Worm (Caenorhabditis elegans) whole organism, late embryonic: ENCODE results near the gene idpb-4.

ENCODE experiments used
- ama-1 ChIP-seq: fragments of 150-350 bp; optimal IDR thresholded peaks from 2 replicates; lab custom pipeline; 2014
- elt-2 ChIP-seq: sonication (generic microtip); optimal IDR thresholded peaks from 2 replicates; lab custom pipeline; 2016; ENCODE audit warnings: missing genetic modification reagents, missing genetic modification characterization, missing compliant biosample characterization
- hlh-30 ChIP-seq: sonication (generic microtip); optimal IDR thresholded peaks from 2 replicates; lab custom pipeline; 2017; ENCODE audit warnings: antibody characterized with exemption, missing genetic modification characterization, missing compliant biosample characterization; ENCODE audit not compliant: insufficient read depth

DNA sequence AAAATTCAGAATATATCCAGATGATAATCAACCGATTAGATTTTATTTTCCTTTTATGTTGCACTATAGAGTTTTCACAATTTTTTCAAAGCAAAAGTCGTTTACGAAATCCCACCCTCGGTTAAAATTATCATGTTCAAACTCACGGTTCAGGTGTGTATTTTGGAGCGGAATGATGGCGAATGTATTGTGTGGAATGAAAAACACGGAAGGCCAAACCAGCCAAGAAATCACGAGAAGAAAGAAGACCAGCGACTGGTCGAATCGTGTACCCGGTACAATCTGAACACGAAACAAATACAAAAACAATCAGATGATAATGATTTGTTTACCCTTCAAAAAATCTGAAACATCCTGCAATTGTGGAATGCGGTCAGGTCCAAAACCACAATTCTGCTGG is 26.0 kb upstream of the idpb-4 start:
- TF ChIP-seq hlh-30: no peak
- TF ChIP-seq elt-2 (tag; lab: Kevin White, UChicago): no peak
- no peak for TF ChIP-seq ama-1 (lab: Kevin White, UChicago)
